Worm (Caenorhabditis elegans): ENCODE measurements around the gene gldi-7.

DNA sequence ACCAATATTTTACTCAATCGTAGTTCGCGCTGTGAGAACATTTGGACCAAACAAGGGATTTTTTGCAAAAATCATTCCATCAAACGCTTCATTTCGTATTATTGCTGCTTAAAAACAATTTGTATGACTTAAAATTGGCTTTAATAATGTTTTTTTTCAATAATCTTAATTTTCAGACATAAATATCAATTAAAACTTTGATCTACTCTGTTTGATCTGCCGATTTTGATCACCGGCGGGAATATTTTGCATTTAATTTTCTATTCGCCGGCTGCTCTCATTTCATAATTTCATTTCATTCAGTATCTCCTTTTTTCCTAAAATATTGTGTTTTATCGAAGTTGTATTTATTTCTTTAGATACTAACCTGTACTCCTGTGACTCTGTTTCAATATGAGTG is 44.2 kb upstream of the gldi-7 start, which contains the start of gene puf-5:
- TF ChIP-seq nhr-12 (tag; optimal IDR thresholded peaks at IDR 0.05), result no peak
- TF ChIP-seq nhr-28 (tag; optimal IDR thresholded peaks at IDR 0.05), result no peak
- TF ChIP-seq tbx-8 (GFP tag; optimal IDR thresholded peaks at IDR 0.05), result no peak
- TF ChIP-seq unc-39 (tag; optimal IDR thresholded peaks at IDR 0.05), result no peak
- no peak for TF ChIP-seq blmp-1 (tag; optimal IDR thresholded peaks at IDR 0.05)
- no peak for TF ChIP-seq ces-1 (GFP tag; optimal IDR thresholded peaks at IDR 0.05)
- TF ChIP-seq mls-2 (tag; optimal IDR thresholded peaks at IDR 0.05), result no peak
- TF ChIP-seq ceh-43 (GFP tag; optimal IDR thresholded peaks at IDR 0.05), result no peak
- TF ChIP-seq lsy-2 (tag; optimal IDR thresholded peaks at IDR 0.05), result no peak

Data from whole organism, mixed stage, embryonic.